Worm (Caenorhabditis elegans): ENCODE results near the gene gldi-3.

Gene gldi-3

DNA sequence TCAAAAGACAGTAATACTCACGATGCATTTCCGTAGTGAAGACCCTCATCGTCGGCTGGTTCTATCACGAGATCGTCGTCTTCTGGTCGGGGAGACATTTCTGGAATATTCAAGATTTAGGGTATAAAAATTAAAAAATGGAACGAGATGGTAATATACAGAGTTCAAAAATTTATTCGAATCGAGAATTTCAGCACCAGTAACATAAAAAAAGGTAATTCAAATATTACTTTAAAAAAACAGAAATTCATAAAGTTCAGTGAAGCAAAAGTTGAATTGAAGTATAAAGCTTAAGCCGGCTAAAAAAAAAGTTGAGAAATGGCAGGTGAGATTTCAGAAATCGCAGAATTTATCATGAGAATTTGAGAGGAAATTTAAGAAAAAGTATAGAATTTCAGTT lies 30.3 kb upstream of the gldi-3 start, which contains the start of gene cam-1:
Gene cam-1 (minus strand): TSS at position 101 of the 400 bp plus-strand sequence.
- TF ChIP-seq tra-1 (GFP tag; IDR thresholded peaks at IDR 0.05) (no peak), aha-1 (tag) (peak; percentile 71)

DNA sequence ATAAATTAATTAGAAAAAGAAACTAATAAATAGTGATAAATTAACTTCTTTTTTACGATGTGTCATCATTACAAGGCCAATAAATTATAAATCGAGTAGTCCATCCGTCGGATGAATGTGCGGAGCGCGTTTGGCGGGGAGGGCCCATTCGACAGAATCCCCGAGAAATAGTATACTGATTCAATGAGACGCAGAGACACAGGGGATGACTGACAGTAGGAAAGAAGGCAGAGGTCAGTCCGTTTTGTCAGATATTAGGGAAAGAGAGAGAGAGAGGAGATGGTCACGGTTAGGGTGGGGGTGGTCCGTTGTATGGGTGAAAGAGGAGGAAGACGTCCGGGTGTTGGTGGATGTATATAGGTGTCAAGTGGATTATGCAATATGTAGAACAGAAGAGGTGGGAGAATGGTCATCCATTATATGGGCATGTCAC lies 28.7 kb upstream of the gldi-3 start:
- TF ChIP-seq hlh-11 (tag; optimal IDR thresholded peaks at IDR 0.05): no peak
- TF ChIP-seq unc-39 (tag; optimal IDR thresholded peaks at IDR 0.05): no peak
- peak in 1 of 2 experiments; percentile 79 for TF ChIP-seq unc-62 (GFP tag; optimal IDR thresholded peaks at IDR 0.05 in 1 of 2)
- TF ChIP-seq unc-62 (tag; optimal IDR thresholded peaks at IDR 0.05): no peak

DNA sequence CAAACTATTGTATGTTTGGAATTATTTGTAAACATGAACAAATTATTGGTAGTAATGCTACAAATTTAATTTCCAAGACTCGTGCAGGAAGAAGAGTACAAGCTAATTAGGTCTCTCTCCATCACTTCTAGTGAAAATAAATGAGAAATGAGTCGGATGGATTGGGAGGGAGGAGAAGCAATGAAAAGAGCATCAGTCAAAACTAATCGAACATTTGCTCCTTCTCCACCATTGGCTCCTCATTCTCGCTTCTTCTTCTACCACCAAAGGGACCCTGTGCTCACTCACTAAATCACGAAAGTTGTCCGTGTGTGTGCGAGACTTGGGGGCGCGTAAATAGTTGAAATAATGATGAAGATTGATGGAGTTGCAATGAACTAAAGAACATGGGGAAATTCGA lies 26.9 kb upstream of the gldi-3 start:
- TF ChIP-seq unc-62 (GFP tag; optimal IDR thresholded peaks at IDR 0.05 in 1 of 2): peak in 1 of 2 experiments; percentile 93
- no peak for TF ChIP-seq unc-62 (tag; optimal IDR thresholded peaks at IDR 0.05)
- peak; percentile 14 for TF ChIP-seq hlh-11 (tag; optimal IDR thresholded peaks at IDR 0.05)
- TF ChIP-seq daf-16 (GFP tag; optimal IDR thresholded peaks at IDR 0.05): peak in 1 of 2 experiments; percentile 49
- no peak for TF ChIP-seq daf-16 (tag; optimal IDR thresholded peaks at IDR 0.05)
- peak in 1 of 2 experiments; percentile 19 for TF ChIP-seq lsy-2 (tag; optimal IDR thresholded peaks at IDR 0.05)
- peak; percentile 54 for TF ChIP-seq nhr-11 (tag; optimal IDR thresholded peaks at IDR 0.05)
- TF ChIP-seq nhr-6 (tag; optimal IDR thresholded peaks at IDR 0.05): no peak
- peak; percentile 61; the same call in 1 of the 2 replicates for TF ChIP-seq ceh-20 (GFP tag; IDR thresholded peaks at IDR 0.05)
- TF ChIP-seq lin-13 (GFP tag; optimal IDR thresholded peaks at IDR 0.05): no peak
- TF ChIP-seq aha-1 (tag): peak; percentile 67
- TF ChIP-seq nhr-48 (tag; optimal IDR thresholded peaks at IDR 0.05): no peak

DNA sequence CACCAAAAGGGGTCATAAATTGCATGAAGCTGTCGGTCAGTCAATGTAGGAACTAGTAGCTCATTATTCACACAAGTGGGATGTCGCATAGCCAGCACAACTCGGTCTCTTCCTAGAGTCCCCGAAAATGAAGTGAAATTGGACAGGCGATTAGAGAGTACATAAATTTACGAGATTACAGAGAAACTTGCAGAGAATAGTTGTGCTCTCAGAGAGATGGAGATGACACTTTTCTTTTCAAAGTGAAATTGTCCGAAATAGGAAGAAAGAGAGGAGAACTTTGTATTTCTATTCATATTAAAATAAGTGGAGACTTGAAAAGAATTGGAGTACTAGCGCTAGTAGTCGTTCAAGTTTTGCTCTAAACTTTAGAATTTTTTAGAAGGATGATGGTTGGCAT lies 25.7 kb upstream of the gldi-3 start:
- no peak for TF ChIP-seq zip-2 (tag; optimal IDR thresholded peaks at IDR 0.05)
- TF ChIP-seq unc-62 (GFP tag; optimal IDR thresholded peaks at IDR 0.05 in 1 of 2): peak in 1 of 2 experiments; percentile 67
- no peak for TF ChIP-seq unc-62 (tag; optimal IDR thresholded peaks at IDR 0.05)
- peak; percentile 23 for TF ChIP-seq aha-1 (tag)
- 0 out of 2 replicates have a peak, but pooled peaks have one; percentile 17 for TF ChIP-seq ctbp-1 (GFP tag; IDR thresholded peaks at IDR 0.05)

DNA sequence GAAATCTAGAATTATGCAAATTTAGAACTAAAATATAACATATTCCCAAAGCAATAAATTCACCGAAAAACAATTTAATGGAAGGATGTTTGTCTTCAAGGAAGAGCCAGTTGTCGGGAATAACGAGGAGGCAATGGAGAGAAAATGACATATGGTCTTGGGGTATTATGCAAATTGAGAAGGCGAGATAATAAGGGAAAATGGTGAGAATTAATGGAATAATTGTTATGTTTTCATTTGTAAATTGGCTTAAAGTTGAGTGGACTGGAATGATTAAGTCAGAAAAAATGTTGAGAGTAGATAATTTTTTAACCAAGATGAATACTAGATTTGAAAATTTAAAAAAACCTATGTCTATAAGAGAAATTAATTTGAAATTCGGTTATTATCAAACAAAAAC lies 25.0 kb upstream of the gldi-3 start:
- no peak for TF ChIP-seq madf-9 (GFP tag; conservative IDR thresholded peaks at IDR 0.05)
- TF ChIP-seq nhr-237 (tag; optimal IDR thresholded peaks at IDR 0.05): no peak
- no peak for TF ChIP-seq attf-4 (tag; optimal IDR thresholded peaks at IDR 0.05)
- TF ChIP-seq fkh-10 (GFP tag; optimal IDR thresholded peaks at IDR 0.05): no peak
- no peak for TF ChIP-seq F10B5.3 (tag; optimal IDR thresholded peaks at IDR 0.05)
- no peak for TF ChIP-seq nhr-25 (tag; optimal IDR thresholded peaks at IDR 0.05; ENCODE audit: borderline replicate concordance, insufficient read depth)
- no peak for TF ChIP-seq daf-16 (GFP tag; optimal IDR thresholded peaks at IDR 0.05)
- no peak for TF ChIP-seq daf-16 (tag; optimal IDR thresholded peaks at IDR 0.05)
- TF ChIP-seq Y75B8A.6 (GFP tag; IDR thresholded peaks at IDR 0.05): no peak
- no peak for TF ChIP-seq vab-7 (GFP tag; IDR thresholded peaks at IDR 0.05)
- TF ChIP-seq nhr-102 (tag; optimal IDR thresholded peaks at IDR 0.05): no peak
- no peak for TF ChIP-seq nhr-28 (tag; optimal IDR thresholded peaks at IDR 0.05)
- no peak for TF ChIP-seq lin-29 (GFP tag; IDR thresholded peaks at IDR 0.05)
- no peak for TF ChIP-seq T26A8.4 (GFP tag; IDR thresholded peaks at IDR 0.05)
- TF ChIP-seq mep-1 (tag; optimal IDR thresholded peaks at IDR 0.05): no peak
- no peak for TF ChIP-seq daf-19 (GFP tag; conservative IDR thresholded peaks at IDR 0.05)
- no peak for TF ChIP-seq lsy-2 (tag; optimal IDR thresholded peaks at IDR 0.05)
- TF ChIP-seq saeg-2 (GFP tag; IDR thresholded peaks at IDR 0.05): no peak
- TF ChIP-seq egl-27 (tag; optimal IDR thresholded peaks at IDR 0.05): no peak

DNA sequence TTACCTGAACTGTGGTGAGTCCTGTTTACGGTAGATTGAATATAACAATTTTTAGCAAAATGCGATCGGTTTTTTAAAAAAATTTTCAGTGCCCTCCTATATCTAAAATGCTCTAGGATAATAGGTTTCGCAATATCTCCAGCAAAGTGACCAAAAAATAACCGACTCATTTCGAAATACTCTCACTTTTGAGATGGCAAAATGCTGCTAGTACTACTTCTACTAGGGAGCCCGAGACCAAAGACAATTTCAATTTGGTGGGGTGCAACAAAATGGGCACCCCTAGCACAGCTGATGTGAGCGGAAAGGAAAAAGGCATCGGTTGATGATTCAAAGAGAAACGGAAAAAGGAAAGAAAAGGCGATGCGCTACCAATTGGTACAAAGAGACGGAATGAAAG lies 23.6 kb upstream of the gldi-3 start:
- TF ChIP-seq Y75B8A.6 (GFP tag; IDR thresholded peaks at IDR 0.05): no peak
- no peak for TF ChIP-seq hif-1 (tag; optimal IDR thresholded peaks at IDR 0.05)
- TF ChIP-seq madf-5 (GFP tag; IDR thresholded peaks at IDR 0.05): no peak
- no peak for TF ChIP-seq ama-1 (optimal IDR thresholded peaks at IDR 0.05)
- TF ChIP-seq hlh-11 (tag; optimal IDR thresholded peaks at IDR 0.05): no peak
- no peak for TF ChIP-seq php-3 (GFP tag; IDR thresholded peaks at IDR 0.05)
- no peak for TF ChIP-seq fkh-10 (GFP tag; optimal IDR thresholded peaks at IDR 0.05)

All from whole organism, L4 larva.